Worm (Caenorhabditis elegans) whole organism, mixed stage, embryonic: ENCODE results near the gene F41G3.18.

Experiments used
- elt-3 ChIP-seq: fragments of 150-350 bp; optimal IDR thresholded peaks from 2 replicates; lab custom pipeline; 2014; ENCODE audit warnings: missing biosample characterization, missing genetic modification characterization
- nhr-237 ChIP-seq: fragments of 150-350 bp; optimal IDR thresholded peaks from 2 replicates; lab custom pipeline; 2014; ENCODE audit warnings: missing biosample characterization, missing genetic modification characterization
- unc-39 ChIP-seq: fragments of 150-350 bp; optimal IDR thresholded peaks from 2 replicates; lab custom pipeline; 2014; ENCODE audit warnings: missing biosample characterization, missing genetic modification characterization

ce11 chrII:6810663-6811062 lies 42.5 kb downstream of the F41G3.18 start, which contains the start of gene snt-1:
- TF ChIP-seq elt-3 (no peak), nhr-237 (tag; lab: Kevin White, UChicago) (no peak), unc-39 (no peak)
